Fruit fly (Drosophila melanogaster): ENCODE data around the gene CG31683.

dm6 chr2L:20488128-20488527, 38.4 kb upstream of the CG31683 start:
- TF ChIP-seq CG7045 (GFP tag; optimal IDR thresholded peaks at IDR 0.05) = no peak
- no peak for TF ChIP-seq CG14711 (tag; optimal IDR thresholded peaks at IDR 0.05)
- no peak for TF ChIP-seq cic (GFP tag; optimal IDR thresholded peaks at IDR 0.05)
- no peak for TF ChIP-seq CG1620 (GFP tag; optimal IDR thresholded peaks at IDR 0.05)
- TF ChIP-seq CG11617 (GFP tag; optimal IDR thresholded peaks at IDR 0.05) = no peak

Data from whole organism, adult.